Fruit fly (Drosophila melanogaster) Kc167 (cell line): ENCODE measurements around the gene Uba5.

Experiments
- Myc ChIP-seq: fragments of >200 bp; optimal IDR thresholded peaks from 2 replicates; lab custom pipeline; 2017; ENCODE audit warnings: missing external identifiers
- Sin3A ChIP-seq: fragments of >200 bp; optimal IDR thresholded peaks from 2 replicates; lab custom pipeline; 2018; ENCODE audit warnings: missing external identifiers
- h ChIP-seq: fragments of >200 bp; optimal IDR thresholded peaks from 3 replicates; lab custom pipeline; 2018; ENCODE audit warnings: missing external identifiers
- insv ChIP-seq: fragments of >200 bp; optimal IDR thresholded peaks from 3 replicates; lab custom pipeline; 2018; ENCODE audit warnings: missing external identifiers
- psq ChIP-seq: fragments of >200 bp; optimal IDR thresholded peaks from 2 replicates; lab custom pipeline; 2017; ENCODE audit warnings: missing external identifiers
- ttk ChIP-seq: sonication (Bioruptor generic); optimal IDR thresholded peaks from 2 replicates; lab custom pipeline; 2017; ENCODE audit warnings: missing external identifiers

The Uba5 gene

dm6 chrX:11510120-11510771 is 26.9 kb downstream of the Uba5 start:
- no peak for TF ChIP-seq psq
- TF ChIP-seq Sin3A (lab: Kevin White, UChicago) = no peak
- TF ChIP-seq ttk = no peak
- TF ChIP-seq Myc (lab: Kevin White, UChicago) = no peak
- TF ChIP-seq h (lab: Kevin White, UChicago) = no peak
- TF ChIP-seq insv (lab: Kevin White, UChicago) = no peak

DNA sequence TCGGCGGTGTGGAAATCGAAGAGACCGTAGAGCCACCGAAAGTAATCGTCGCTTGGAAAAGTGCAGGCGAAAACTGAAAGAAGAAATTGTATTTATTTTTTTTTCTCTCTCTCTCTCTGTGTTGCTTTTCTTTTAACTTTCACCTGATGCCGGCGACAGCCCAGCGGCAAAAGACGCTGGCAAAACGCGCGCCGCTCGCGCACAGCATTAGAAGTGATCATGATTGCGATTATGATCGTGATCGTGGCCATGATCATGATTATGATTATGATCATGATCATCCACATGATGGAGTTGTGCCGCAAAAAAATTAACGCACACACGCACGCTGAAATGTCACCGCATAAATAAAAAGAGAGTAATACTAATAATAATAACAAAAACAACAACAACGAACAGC is 28.0 kb downstream of the Uba5 start:
- TF ChIP-seq ttk = no peak

DNA sequence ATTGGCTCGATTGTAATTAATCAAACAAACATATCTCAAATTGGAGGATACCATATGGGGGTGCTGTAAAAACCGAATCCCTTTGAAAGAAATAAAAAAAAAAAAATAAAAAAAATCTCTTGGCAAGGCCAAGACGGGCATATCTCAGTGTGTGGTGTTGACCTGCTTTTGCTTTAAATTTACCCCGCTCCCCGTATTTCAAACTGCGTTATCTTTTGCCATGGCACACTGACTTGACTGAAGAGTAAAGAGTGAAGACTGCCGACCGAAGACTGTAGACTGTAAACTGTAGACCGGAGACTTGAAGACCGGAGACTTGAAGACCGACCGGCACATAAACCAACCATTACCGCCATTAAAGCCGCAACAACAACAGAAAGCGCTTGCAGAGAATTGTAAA is 28.6 kb downstream of the Uba5 start:
- no peak for TF ChIP-seq h (lab: Kevin White, UChicago)
- no peak for TF ChIP-seq Myc (lab: Kevin White, UChicago)
- TF ChIP-seq ttk = no peak
- no peak for TF ChIP-seq Sin3A (lab: Kevin White, UChicago)
- no peak for TF ChIP-seq insv (lab: Kevin White, UChicago)
- TF ChIP-seq psq = no peak

- TF ChIP-seq h (lab: Kevin White, UChicago) (no peak), ttk (no peak), psq (no peak), Sin3A (lab: Kevin White, UChicago) (no peak)
Measured at dm6 chrX:11512868-11513267, 29.6 kb downstream of the Uba5 start.

DNA sequence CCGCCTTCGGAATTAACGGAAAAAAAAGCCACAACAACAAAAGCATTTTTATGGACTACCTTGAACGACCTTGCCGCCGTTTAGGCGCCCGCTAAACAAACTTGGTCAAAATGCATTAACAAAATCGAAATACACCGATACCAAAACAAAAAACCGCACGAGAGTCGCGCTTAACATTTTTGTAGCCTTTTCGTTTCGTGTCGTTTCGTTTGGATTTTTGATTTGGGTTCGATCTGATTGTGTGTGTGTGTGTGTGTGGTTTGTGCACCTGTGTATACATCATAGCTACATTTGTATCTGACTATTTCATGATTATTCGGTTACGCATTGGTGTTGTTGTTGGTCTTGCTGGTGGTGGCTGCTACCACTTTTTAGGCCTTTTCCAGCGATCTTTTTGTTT is 32.2 kb downstream of the Uba5 start:
- TF ChIP-seq ttk = no peak
- no peak for TF ChIP-seq insv (lab: Kevin White, UChicago)
- no peak for TF ChIP-seq psq
- no peak for TF ChIP-seq Myc (lab: Kevin White, UChicago)
- no peak for TF ChIP-seq Sin3A (lab: Kevin White, UChicago)
- TF ChIP-seq h (lab: Kevin White, UChicago) = no peak

DNA sequence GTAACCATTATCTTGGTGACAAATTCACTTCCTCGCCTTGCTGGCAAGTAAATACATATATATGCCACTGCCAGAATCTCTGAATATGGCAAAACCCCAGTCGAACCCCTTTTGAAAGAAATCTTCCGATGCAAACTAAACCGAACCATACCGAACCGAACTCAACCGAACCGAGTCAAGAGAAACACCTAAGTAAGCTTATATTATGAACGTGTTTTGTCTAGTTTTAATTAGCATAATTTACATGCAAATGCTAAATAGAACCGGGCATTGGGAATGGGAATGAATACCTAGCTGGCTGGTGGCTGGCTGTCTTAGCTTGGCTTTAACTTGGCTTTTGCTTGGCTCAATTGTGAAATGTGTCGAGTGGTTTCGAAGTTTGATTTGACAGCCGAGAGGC is 34.0 kb downstream of the Uba5 start:
- no peak for TF ChIP-seq Myc (lab: Kevin White, UChicago)
- TF ChIP-seq insv (lab: Kevin White, UChicago) = no peak
- no peak for TF ChIP-seq ttk
- TF ChIP-seq h (lab: Kevin White, UChicago) = no peak
- no peak for TF ChIP-seq psq
- no peak for TF ChIP-seq Sin3A (lab: Kevin White, UChicago)

- no peak for TF ChIP-seq h (lab: Kevin White, UChicago)
- TF ChIP-seq insv (lab: Kevin White, UChicago) = no peak
- no peak for TF ChIP-seq psq
- no peak for TF ChIP-seq ttk
- no peak for TF ChIP-seq Myc (lab: Kevin White, UChicago)
- no peak for TF ChIP-seq Sin3A (lab: Kevin White, UChicago)
Measured at dm6 chrX:11518435-11518834, 35.1 kb downstream of the Uba5 start.

- TF ChIP-seq Myc (lab: Kevin White, UChicago) (no peak), psq (no peak), h (lab: Kevin White, UChicago) (no peak), insv (lab: Kevin White, UChicago) (no peak), ttk (no peak), Sin3A (lab: Kevin White, UChicago) (no peak)
Measured at dm6 chrX:11520209-11520608, 36.9 kb downstream of the Uba5 start.

DNA sequence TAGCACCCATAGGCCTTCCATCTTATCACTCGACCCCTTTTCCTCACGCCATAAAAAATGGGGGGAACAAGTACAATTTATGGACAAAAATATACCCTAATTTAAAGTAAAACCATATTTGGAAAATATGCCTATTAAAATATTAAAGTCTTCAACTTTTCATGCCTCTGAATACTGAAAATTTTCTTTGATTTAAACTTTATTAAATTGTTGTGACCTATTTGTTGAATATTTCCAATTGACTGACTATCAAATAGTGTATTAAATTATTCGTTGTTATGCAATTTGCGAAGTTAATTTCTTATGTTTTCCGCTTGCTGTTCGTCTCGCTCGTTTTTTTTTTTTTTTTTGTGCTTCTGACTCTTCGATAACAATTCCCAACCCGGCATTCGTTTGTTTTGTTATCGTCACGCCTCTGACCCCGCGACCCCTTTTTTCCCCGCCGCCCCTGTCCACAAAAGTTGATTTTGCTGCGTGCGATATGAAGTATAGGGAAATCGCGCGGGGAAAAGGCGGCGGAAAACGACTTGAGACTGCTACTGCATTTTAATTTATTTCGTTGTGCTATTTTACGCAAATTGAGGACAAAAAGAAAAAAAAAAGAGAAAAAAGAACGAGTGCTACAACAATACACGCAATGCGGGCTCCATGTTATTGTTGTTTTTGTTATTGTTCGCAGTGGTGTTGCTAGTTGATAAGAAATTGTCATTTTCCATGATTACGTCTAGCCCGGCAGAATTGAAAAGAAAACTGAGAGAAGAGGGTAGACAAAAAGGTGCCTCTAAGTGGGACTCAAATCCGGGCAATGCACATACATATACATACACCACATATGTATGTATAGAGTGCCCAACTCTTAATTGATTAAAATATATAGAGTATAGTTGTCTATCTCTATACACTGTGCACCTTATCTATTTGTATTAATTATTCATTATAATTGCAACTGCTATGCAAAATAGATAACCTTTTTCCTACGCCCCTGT is 38.5 kb downstream of the Uba5 start:
- no peak for TF ChIP-seq Myc (lab: Kevin White, UChicago)
- TF ChIP-seq Sin3A (lab: Kevin White, UChicago) = no peak

DNA sequence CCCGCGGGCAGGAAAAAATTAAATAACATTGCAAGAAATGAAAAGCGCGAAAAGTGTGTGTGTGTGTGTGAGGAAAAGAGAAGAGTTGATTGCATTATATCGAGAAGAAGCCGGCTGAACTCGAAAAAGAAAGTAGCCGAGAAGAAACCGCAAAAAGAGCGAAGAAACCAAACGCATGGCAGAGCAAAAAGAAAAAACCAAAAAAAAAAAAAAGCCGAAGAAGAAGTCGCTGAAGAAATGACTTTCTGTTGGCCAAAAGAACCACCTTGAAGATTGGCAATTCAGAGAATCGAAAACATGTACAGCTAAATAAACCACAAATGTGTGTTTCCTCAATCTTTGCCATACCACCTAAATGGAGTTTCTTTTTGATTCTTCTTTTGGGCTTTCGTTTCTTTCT is 40.6 kb downstream of the Uba5 start:
- TF ChIP-seq ttk (no peak), insv (lab: Kevin White, UChicago) (no peak), Myc (lab: Kevin White, UChicago) (no peak), h (lab: Kevin White, UChicago) (no peak), psq (no peak), Sin3A (lab: Kevin White, UChicago) (no peak)

DNA sequence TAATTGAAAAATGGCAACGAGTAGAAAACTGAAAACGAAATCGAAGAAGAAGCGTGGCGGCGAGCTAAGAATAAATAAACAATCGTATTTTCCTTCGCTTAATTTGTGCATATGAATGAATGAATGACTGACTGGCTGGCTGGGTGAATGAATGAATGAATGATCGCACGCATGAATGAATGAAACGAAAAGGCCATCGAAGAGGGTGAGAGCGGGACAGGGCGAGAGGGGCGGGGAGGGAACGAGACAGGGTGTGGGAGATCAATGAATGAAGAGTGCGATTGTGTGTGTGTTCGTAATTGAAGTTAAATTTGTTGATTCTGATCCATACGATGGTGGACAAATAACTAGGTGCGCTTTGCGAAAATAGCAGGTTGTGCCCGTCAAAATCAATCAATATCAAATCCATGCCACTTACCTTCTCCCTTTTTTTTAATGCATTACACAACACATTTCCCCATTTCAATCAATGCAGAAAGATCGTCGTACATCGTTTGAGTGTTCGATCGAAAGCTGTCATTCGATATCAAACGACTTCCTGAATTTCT is 43.8 kb downstream of the Uba5 start:
- TF ChIP-seq ttk (no peak), Myc (lab: Kevin White, UChicago) (no peak), h (lab: Kevin White, UChicago) (no peak), Sin3A (lab: Kevin White, UChicago) (no peak), insv (lab: Kevin White, UChicago) (no peak), psq (no peak)

- TF ChIP-seq psq (no peak), insv (lab: Kevin White, UChicago) (no peak), h (lab: Kevin White, UChicago) (no peak), Myc (lab: Kevin White, UChicago) (no peak), Sin3A (lab: Kevin White, UChicago) (no peak), ttk (no peak)
Measured at dm6 chrX:11528026-11528702, 44.8 kb downstream of the Uba5 start.
